Fruit fly (Drosophila melanogaster): ENCODE results near the gene CG6282.

Gene CG6282

DNA sequence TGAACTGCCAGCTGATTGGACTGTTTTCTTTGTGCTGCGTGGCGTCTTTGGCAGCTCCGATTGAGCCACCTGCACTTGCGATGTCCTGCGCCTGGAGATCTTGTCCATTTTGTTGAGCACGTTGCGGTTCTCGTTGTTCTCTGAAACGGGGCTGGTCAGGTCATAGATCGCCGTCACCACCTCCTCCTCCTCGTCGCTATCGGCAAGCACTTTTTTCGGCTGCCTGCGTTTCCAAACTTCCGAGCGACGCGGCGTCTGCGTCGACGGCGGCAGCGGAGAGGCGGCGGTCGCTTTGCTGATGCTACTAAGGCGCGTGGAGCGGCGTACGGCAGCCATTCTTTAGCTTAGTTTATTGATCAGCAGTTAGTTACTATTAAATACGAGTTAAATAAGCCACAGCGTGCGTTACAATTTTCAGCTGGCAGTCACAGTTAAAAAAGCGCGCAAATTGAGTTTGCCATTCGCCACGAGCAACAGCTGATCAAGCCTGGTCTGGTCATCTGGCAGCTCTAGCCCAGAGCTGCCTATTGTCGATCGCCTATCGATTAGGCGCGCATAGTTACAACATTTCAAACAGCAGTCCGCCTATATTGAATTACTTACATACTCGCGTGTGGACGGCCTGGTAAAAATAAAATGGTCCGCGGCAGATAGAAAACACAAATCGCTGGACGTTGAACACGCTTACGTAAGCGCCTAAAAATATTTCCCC lies 29.3 kb downstream of the CG6282 start, which contains the start of gene Cdc6 (continued):
- TF ChIP-seq Opbp (GFP tag; IDR thresholded peaks at IDR 0.05; ENCODE audit: partially characterized antibody) = no peak
- TF ChIP-seq toy (GFP tag; IDR thresholded peaks at IDR 0.05) = no peak
- peak; percentile 36 for TF ChIP-seq dm (GFP tag; optimal IDR thresholded peaks at IDR 0.05)
- no peak for TF ChIP-seq CG17568 (GFP tag; optimal IDR thresholded peaks at IDR 0.05)
- TF ChIP-seq CG12769 (tag; optimal IDR thresholded peaks at IDR 0.05) = peak; percentile 31
- peak; percentile 48 for TF ChIP-seq Lhr (GFP tag; optimal IDR thresholded peaks at IDR 0.05)
- TF ChIP-seq CG13424 (tag; optimal IDR thresholded peaks at IDR 0.05) = no peak
- TF ChIP-seq pho (GFP tag; optimal IDR thresholded peaks at IDR 0.05) = no peak
- no peak for TF ChIP-seq lov (optimal IDR thresholded peaks at IDR 0.05)
- TF ChIP-seq lov (GFP tag; IDR thresholded peaks at IDR 0.05) = no peak
- no peak for TF ChIP-seq CG16815 (GFP tag; optimal IDR thresholded peaks at IDR 0.05)
- TF ChIP-seq Fer1 (GFP tag; optimal IDR thresholded peaks at IDR 0.05) = no peak
- no peak for TF ChIP-seq chn (GFP tag; optimal IDR thresholded peaks at IDR 0.05)
- no peak for TF ChIP-seq cg (GFP tag; optimal IDR thresholded peaks at IDR 0.05)
- TF ChIP-seq bsh (GFP tag; optimal IDR thresholded peaks at IDR 0.05) = no peak
- peak; percentile 69 for TF ChIP-seq Sin3A (optimal IDR thresholded peaks at IDR 0.05)
- no peak for TF ChIP-seq hkb (optimal IDR thresholded peaks at IDR 0.05)
- no peak for TF ChIP-seq hkb (GFP tag; IDR thresholded peaks at IDR 0.05)
- no peak for TF ChIP-seq CG7839 (tag; optimal IDR thresholded peaks at IDR 0.05)
- no peak for TF ChIP-seq emc (GFP tag; optimal IDR thresholded peaks at IDR 0.05)
- no peak for TF ChIP-seq CG12391 (tag; optimal IDR thresholded peaks at IDR 0.05)
- TF ChIP-seq HLH4C (GFP tag; IDR thresholded peaks at IDR 0.05; ENCODE audit: partially characterized antibody) = 0 out of 3 replicates have a peak, but pooled peaks have one; percentile 43
- TF ChIP-seq dpn (GFP tag; optimal IDR thresholded peaks at IDR 0.05) = no peak
- peak; percentile 59; the same call in 3 of the 4 replicates for TF ChIP-seq Dll (GFP tag; IDR thresholded peaks at IDR 0.05; ENCODE audit: partially characterized antibody)
- peak; percentile 29 for TF ChIP-seq CG9797 (GFP tag; optimal IDR thresholded peaks at IDR 0.05)
- no peak for TF ChIP-seq tio (GFP tag; optimal IDR thresholded peaks at IDR 0.05)
- TF ChIP-seq CG12155 (GFP tag; optimal IDR thresholded peaks at IDR 0.05) = no peak
- no peak for TF ChIP-seq CG2889 (GFP tag; IDR thresholded peaks at IDR 0.05)
- no peak for TF ChIP-seq Ets65A (GFP tag)
- no peak for TF ChIP-seq da (GFP tag; optimal IDR thresholded peaks at IDR 0.05)
- TF ChIP-seq CG8290 (GFP tag; optimal IDR thresholded peaks at IDR 0.05) = no peak
- peak in 1 of 2 experiments; percentile 15 for TF ChIP-seq CG8290 (tag; optimal IDR thresholded peaks at IDR 0.05)
- TF ChIP-seq CG14050 (GFP tag; IDR thresholded peaks at IDR 0.05) = no peak
- TF ChIP-seq CG1529 (GFP tag; optimal IDR thresholded peaks at IDR 0.05) = no peak
- no peak for TF ChIP-seq slou (GFP tag; optimal IDR thresholded peaks at IDR 0.05)
- no peak for TF ChIP-seq BtbVII (GFP tag; optimal IDR thresholded peaks at IDR 0.05)
- TF ChIP-seq onecut (GFP tag; IDR thresholded peaks at IDR 0.05) = no peak
- no peak for TF ChIP-seq CG11504 (tag; optimal IDR thresholded peaks at IDR 0.05)
- TF ChIP-seq CG13775 (GFP tag; optimal IDR thresholded peaks at IDR 0.05) = no peak
- TF ChIP-seq CG15514 (GFP tag; optimal IDR thresholded peaks at IDR 0.05) = peak; percentile 25
- no peak for TF ChIP-seq jing (GFP tag; optimal IDR thresholded peaks at IDR 0.05)
- TF ChIP-seq crol (GFP tag; IDR thresholded peaks at IDR 0.05) = no peak
- peak; percentile 99 for TF ChIP-seq Dp (GFP tag; optimal IDR thresholded peaks at IDR 0.05)
- no peak for TF ChIP-seq Side (GFP tag; optimal IDR thresholded peaks at IDR 0.05)
- peak; percentile 34; the same call in 1 of the 2 replicates for TF ChIP-seq Scr (GFP tag; IDR thresholded peaks at IDR 0.05; ENCODE audit: partially characterized antibody)
- no peak for TF ChIP-seq HLH3B (GFP tag; IDR thresholded peaks at IDR 0.05)
- peak; percentile 25 for TF ChIP-seq YL-1 (GFP tag; optimal IDR thresholded peaks at IDR 0.05)
- no peak for TF ChIP-seq CG5245 (GFP tag; optimal IDR thresholded peaks at IDR 0.05)
- peak; percentile 78 for TF ChIP-seq Med (GFP tag)
- TF ChIP-seq CG10654 (GFP tag; optimal IDR thresholded peaks at IDR 0.05) = no peak
- TF ChIP-seq Kr (GFP tag; optimal IDR thresholded peaks at IDR 0.05) = no peak

All from whole organism, embryonic.